Worm (Caenorhabditis elegans): ENCODE results near the gene Y47D7A.9.

Gene Y47D7A.9

DNA sequence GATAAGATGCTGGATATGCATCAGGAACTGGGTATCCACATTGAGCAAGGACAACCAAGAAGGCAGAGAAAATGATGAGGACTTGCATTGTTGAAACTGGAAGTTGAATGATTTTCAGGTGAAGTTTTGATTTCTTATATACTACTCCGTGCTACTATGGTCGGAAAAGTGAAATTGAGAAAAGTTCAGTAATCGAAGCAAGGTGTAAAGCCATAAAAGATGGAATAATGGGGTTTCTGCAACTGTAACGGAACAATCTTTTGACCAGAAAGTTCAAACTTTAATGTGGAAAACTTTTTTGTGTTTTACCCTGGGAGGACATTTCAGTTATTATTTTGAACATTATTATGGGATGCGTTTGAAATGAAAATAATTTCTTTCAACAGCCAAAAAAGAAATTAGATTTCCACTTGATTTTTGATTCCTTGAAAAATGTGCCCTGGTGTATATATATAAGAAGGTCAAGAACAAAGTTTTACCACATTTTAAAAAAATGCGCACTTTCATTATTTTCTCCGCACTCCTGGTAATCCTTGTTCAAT lies at the start of gene Y47D7A.9, which contains the start of gene Y47D7A.19:
Y47D7A.9 (minus strand) TSS at position 101 of the 542 bp plus-strand sequence.
Y47D7A.19 (plus strand) TSS at position 492 of the 542 bp plus-strand sequence.
- TF ChIP-seq egl-43 (GFP tag; IDR thresholded peaks at IDR 0.05): no peak
- TF ChIP-seq ceh-82 (tag; optimal IDR thresholded peaks at IDR 0.05): no peak
- TF ChIP-seq F26F4.8 (GFP tag; conservative IDR thresholded peaks at IDR 0.05): no peak
- no peak for TF ChIP-seq mxl-3 (GFP tag; optimal IDR thresholded peaks at IDR 0.05)
- no peak for TF ChIP-seq ama-1 (optimal IDR thresholded peaks at IDR 0.05)
- no peak for TF ChIP-seq madf-9 (GFP tag; conservative IDR thresholded peaks at IDR 0.05)
- TF ChIP-seq Y48G9A.11 (GFP tag; IDR thresholded peaks at IDR 0.05): no peak
- no peak for TF ChIP-seq nhr-28 (tag; optimal IDR thresholded peaks at IDR 0.05)
- TF ChIP-seq zip-2 (tag; optimal IDR thresholded peaks at IDR 0.05): no peak
- TF ChIP-seq spr-3 (GFP tag; optimal IDR thresholded peaks at IDR 0.05): no peak
- no peak for TF ChIP-seq lsy-2 (tag; optimal IDR thresholded peaks at IDR 0.05)
- TF ChIP-seq mdl-1 (tag; optimal IDR thresholded peaks at IDR 0.05): no peak
- TF ChIP-seq nhr-11 (tag; optimal IDR thresholded peaks at IDR 0.05): no peak

DNA sequence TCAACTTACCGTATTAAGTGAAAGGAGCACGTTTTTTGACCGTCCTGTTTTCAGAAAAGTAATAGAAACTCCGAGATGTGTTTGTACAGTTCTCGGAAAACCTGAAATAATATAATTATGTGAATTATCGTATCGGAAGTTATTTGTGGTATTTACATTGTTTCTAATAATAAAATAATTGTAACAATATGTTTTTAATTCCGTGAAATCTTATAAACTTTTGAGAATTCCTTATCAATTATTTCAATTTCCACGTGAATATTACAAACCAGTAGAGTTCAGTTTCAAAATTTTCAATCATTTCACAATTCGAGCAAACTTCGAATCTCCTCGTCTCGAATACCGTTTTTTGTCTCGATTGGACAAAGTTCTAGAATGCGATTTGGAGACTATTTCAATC lies 47.3 kb upstream of the Y47D7A.9 start, which contains the start of gene T08H10.3:
T08H10.3 (plus strand) TSS at position 301 of the 400 bp plus-strand sequence.
- no peak for TF ChIP-seq saeg-2 (GFP tag; IDR thresholded peaks at IDR 0.05)
- TF ChIP-seq T26A8.4 (GFP tag; IDR thresholded peaks at IDR 0.05): no peak
- no peak for TF ChIP-seq T20F7.1 (GFP tag; optimal IDR thresholded peaks at IDR 0.05)
- no peak for TF ChIP-seq set-16 (GFP tag; IDR thresholded peaks at IDR 0.05)
- TF ChIP-seq D1046.2 (GFP tag; IDR thresholded peaks at IDR 0.05): no peak
- TF ChIP-seq nhr-11 (tag; optimal IDR thresholded peaks at IDR 0.05): no peak
- no peak for TF ChIP-seq fos-1 (tag; optimal IDR thresholded peaks at IDR 0.05)
- TF ChIP-seq ctbp-1 (GFP tag; IDR thresholded peaks at IDR 0.05): no peak
- TF ChIP-seq unc-130 (GFP tag; optimal IDR thresholded peaks at IDR 0.05): no peak
- no peak for TF ChIP-seq F10B5.3 (tag; optimal IDR thresholded peaks at IDR 0.05)
- no peak for TF ChIP-seq mes-2 (tag; optimal IDR thresholded peaks at IDR 0.05; ENCODE audit: poor library complexity, severe bottlenecking)
- no peak for TF ChIP-seq attf-4 (tag; optimal IDR thresholded peaks at IDR 0.05)
- no peak for TF ChIP-seq ZK546.5 (tag; optimal IDR thresholded peaks at IDR 0.05)
- TF ChIP-seq mep-1 (tag; optimal IDR thresholded peaks at IDR 0.05): no peak
- TF ChIP-seq nhr-76 (tag; optimal IDR thresholded peaks at IDR 0.05): no peak
- TF ChIP-seq ztf-11 (tag; optimal IDR thresholded peaks at IDR 0.05): no peak
- TF ChIP-seq nhr-237 (tag; optimal IDR thresholded peaks at IDR 0.05): no peak
- TF ChIP-seq dmd-9 (GFP tag; IDR thresholded peaks at IDR 0.05): no peak
- TF ChIP-seq jun-1 (tag; optimal IDR thresholded peaks at IDR 0.05): no peak

DNA sequence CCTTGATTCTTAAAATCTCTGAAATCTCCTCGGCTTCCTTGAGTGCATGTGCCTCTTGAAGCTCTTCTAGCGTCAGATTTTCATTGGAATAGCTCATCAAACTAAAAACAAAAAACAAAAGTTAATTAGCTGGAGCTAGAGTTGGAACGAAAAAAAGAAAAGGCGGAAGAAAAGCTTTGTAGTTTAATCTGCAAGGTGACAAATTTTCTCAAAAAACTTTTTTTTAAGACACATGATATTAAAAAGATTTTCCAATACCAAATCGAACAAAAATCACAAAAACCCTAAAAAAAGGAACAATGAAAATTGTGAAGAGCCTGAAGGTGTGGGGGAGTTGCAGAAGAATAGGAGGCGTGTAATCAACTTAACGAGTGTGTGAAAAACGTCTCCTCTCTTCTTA lies 30.9 kb upstream of the Y47D7A.9 start, which contains the start of gene gnrr-5:
gnrr-5 (minus strand) TSS at position 101 of the 400 bp plus-strand sequence.
- no peak for TF ChIP-seq daf-19 (GFP tag; conservative IDR thresholded peaks at IDR 0.05)
- TF ChIP-seq nhr-25 (tag; optimal IDR thresholded peaks at IDR 0.05; ENCODE audit: borderline replicate concordance, insufficient read depth): no peak
- no peak for TF ChIP-seq gei-8 (GFP tag; optimal IDR thresholded peaks at IDR 0.05)
- no peak for TF ChIP-seq nhr-28 (tag; optimal IDR thresholded peaks at IDR 0.05)
- no peak for TF ChIP-seq unc-39 (tag; optimal IDR thresholded peaks at IDR 0.05)
- TF ChIP-seq F10B5.3 (tag; optimal IDR thresholded peaks at IDR 0.05): no peak
- TF ChIP-seq daf-16 (GFP tag; optimal IDR thresholded peaks at IDR 0.05): no peak
- no peak for TF ChIP-seq daf-16 (tag; optimal IDR thresholded peaks at IDR 0.05)
- no peak for TF ChIP-seq egl-43 (GFP tag; IDR thresholded peaks at IDR 0.05)
- TF ChIP-seq nhr-102 (tag; optimal IDR thresholded peaks at IDR 0.05): no peak
- TF ChIP-seq F44E2.7 (GFP tag; IDR thresholded peaks at IDR 0.05): no peak

Data from whole organism, L4 larva.